Fruit fly (Drosophila melanogaster) S2 (cell line): Measurements from ENCODE around the gene Pde6.

Source experiments
- CG8478 ChIP-seq: fragments of >200 bp; optimal IDR thresholded peaks from 2 replicates; lab custom pipeline; 2018
- CTCF ChIP-seq, 2 experiments: fragments of >200 bp; optimal IDR thresholded peaks; 2 replicates each; lab custom pipeline; 2018

dm6 chr3R:14542038-14542437, 16.1 kb downstream of the Pde6 start:
- TF ChIP-seq CTCF (optimal IDR thresholded peaks at IDR 0.05; lab: Kevin White, UChicago) = no peak
- TF ChIP-seq CG8478 = no peak
